Fruit fly (Drosophila melanogaster): ENCODE data around the gene in.

in gene

DNA sequence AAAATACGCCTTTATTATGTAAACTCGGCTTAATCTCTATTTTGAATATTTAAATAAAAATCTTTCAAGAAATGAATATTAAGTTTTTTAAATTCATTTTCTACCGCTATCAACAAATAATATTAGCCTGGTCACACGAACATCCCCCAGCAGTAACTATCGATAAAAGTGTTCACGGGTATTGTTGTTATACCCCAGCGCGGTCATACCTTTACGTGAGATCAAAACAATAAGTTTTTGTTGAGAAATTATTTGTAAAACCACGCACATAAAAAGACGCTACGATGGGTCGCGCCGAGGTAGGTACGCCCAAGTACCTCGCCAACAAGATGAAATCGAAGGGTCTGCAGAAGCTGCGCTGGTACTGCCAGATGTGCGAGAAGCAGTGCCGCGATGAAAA, 10.4 kb upstream of the in start, which contains the start of gene kin17:
TSS of gene kin17 (plus strand) at position 195 of the 400 bp plus-strand sequence.
- TF ChIP-seq h (optimal IDR thresholded peaks at IDR 0.05) (no peak), psq (optimal IDR thresholded peaks at IDR 0.05) (no peak), Myc (optimal IDR thresholded peaks at IDR 0.05) (no peak), Sin3A (optimal IDR thresholded peaks at IDR 0.05) (no peak), ttk (optimal IDR thresholded peaks at IDR 0.05) (no peak), insv (optimal IDR thresholded peaks at IDR 0.05) (no peak)

DNA sequence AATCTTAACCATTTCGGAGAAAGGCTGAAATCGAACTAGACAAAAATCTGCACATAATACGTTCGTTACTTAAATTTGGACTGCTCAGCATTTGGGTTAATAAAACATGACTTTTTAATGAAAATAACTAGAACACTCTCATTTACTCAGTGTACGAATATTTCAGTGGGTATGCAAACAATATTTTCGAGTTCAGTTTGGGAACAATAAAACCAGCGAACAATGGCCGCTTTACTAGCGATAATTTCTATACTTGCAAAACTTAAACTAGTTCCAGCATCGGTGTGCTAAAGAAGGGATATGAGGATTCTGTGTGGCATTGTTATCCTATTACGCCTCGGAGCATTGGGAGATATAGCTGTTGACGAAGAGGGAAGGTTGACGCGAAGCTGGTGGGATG, 8.8 kb upstream of the in start, which contains the start of gene CG5665:
TSS of gene CG5665 (plus strand) at position 301 of the 400 bp plus-strand sequence.
- TF ChIP-seq psq (optimal IDR thresholded peaks at IDR 0.05) (no peak), insv (optimal IDR thresholded peaks at IDR 0.05) (no peak), Myc (optimal IDR thresholded peaks at IDR 0.05) (no peak), ttk (optimal IDR thresholded peaks at IDR 0.05) (no peak), h (optimal IDR thresholded peaks at IDR 0.05) (no peak), Sin3A (optimal IDR thresholded peaks at IDR 0.05) (no peak)

DNA sequence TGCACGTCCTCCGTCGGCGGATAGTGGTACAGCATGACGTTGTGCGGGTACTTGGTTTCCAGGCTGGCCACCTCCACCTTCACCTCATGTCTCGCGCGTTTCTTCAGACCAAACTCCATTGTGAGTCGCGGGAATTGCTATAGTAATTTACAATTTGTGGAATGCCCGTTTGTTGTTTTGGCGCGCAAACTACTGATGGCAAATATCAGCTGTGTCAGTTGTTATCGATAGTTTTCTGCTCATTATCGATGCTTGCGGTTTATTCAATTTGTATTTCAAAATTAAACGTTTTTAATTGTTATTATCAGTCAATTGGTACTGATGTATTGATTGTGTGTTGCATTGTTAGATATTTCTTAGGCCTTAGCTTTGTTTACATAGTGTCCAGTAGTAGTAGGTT, 5.6 kb upstream of the in start, which contains the start of gene Prim2:
TSS of gene Prim2 (minus strand) at position 197 of the 400 bp plus-strand sequence.
- TF ChIP-seq h (optimal IDR thresholded peaks at IDR 0.05) (no peak), ttk (optimal IDR thresholded peaks at IDR 0.05) (no peak), insv (optimal IDR thresholded peaks at IDR 0.05) (no peak), Sin3A (optimal IDR thresholded peaks at IDR 0.05) (no peak), Myc (optimal IDR thresholded peaks at IDR 0.05) (no peak), psq (optimal IDR thresholded peaks at IDR 0.05) (no peak)

DNA sequence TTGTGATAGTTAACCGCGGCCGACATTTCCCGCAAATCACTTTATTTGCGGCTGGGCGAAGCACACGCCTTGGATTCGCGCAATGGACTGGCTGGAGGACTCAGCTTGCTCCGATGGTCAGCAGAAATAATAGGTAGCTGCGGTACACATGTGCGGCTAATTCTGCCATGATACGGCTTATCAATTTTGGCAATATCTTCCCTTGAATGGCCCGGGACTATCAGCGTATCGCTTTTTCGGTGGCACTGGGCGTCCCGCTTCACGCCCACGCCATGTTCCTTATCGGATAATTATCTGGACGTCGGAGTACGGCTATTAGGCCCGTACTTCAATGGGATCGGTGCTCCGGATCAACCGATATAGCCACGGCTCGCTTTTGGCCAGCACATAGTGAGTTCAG, 924 bp upstream of the in start:
- no peak for TF ChIP-seq ttk (optimal IDR thresholded peaks at IDR 0.05)
- no peak for TF ChIP-seq psq (optimal IDR thresholded peaks at IDR 0.05)
- TF ChIP-seq Myc (optimal IDR thresholded peaks at IDR 0.05) = no peak
- TF ChIP-seq h (optimal IDR thresholded peaks at IDR 0.05) = no peak
- no peak for TF ChIP-seq Sin3A (optimal IDR thresholded peaks at IDR 0.05)
- TF ChIP-seq insv (optimal IDR thresholded peaks at IDR 0.05) = no peak

DNA sequence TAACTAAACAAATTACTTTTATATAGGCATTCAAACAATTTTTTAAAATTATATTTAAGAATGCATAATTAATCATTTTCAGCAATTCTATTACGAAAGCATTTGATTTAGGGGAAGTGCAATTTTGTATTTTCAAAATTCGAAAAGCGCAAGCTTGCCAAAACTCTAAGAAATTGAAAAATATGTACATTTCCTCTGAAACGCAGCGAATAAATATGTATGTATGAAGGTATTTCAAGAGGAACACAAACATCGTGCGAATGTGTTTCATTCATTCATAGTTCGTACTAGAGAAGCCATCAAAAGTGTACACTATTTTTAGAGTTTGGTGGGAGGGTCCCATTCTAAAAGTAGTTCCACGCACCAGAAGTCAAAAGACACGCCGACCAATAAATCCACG, 3.0 kb downstream of the in start, which contains the start of gene CG13247:
TSS of gene CG13247 (plus strand) at position 301 of the 400 bp plus-strand sequence.
- no peak for TF ChIP-seq h (optimal IDR thresholded peaks at IDR 0.05)
- TF ChIP-seq Myc (optimal IDR thresholded peaks at IDR 0.05) = no peak

DNA sequence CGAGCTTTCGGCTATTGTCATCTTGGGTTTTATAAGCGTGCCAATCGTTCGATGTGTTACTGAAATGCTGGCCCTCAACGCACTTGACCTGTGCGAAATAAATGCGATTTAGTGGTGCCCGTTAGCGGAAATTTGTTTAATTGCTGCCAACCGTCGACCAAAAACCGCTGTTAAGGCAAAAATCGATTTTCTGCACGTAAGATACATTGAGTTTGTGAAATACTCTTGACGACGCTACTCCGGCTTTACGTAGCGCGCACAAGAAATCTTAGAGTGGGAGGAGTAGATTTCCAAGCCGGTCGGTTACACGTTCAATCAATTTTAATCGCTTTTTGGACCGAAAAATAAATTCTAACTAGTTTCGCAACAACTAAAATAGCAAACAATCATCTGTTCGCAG, 8.5 kb downstream of the in start:
- no peak for TF ChIP-seq ttk (optimal IDR thresholded peaks at IDR 0.05)
- no peak for TF ChIP-seq psq (optimal IDR thresholded peaks at IDR 0.05)
- no peak for TF ChIP-seq Myc (optimal IDR thresholded peaks at IDR 0.05)
- no peak for TF ChIP-seq insv (optimal IDR thresholded peaks at IDR 0.05)
- no peak for TF ChIP-seq h (optimal IDR thresholded peaks at IDR 0.05)
- no peak for TF ChIP-seq Sin3A (optimal IDR thresholded peaks at IDR 0.05)

DNA sequence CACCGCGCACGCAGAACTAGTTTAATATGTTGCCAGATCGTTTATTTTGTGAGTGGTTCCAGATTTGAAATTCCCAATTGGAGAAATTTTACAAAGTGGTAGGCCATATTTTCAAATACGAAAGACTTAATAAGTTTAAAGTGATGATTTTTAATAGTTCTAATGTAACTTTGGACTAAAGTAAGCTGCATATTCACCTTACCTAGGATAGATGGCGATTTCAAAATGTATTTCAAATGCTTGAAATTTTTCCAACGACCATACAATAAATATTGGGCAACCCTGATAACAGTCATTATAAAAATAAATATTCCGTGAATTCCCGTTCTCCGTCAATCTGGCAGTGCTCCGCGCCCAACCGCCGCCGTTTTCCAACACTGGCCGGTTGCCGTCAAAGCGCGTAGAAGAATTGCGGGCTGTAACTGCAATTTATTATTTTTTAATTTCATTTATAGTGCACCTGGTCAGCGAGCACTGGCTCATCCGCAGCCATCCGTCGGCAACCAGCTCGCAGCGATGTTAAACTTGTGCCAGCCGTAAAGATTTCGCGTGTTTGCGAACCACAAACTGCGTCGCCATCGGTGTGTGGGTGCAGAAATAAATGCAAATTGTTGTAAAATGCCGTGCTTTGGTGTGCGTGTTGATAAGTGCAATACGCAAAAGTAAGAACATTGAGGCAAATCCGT, 9.0 kb downstream of the in start, which contains the start of the genes Ide and RhoBTB:
TSS of gene Ide (minus strand) at position 19 of the 686 bp plus-strand sequence.
TSS of gene RhoBTB (plus strand) at position 365 of the 686 bp plus-strand sequence.
- no peak for TF ChIP-seq psq (optimal IDR thresholded peaks at IDR 0.05)
- TF ChIP-seq Myc (optimal IDR thresholded peaks at IDR 0.05) = no peak
- no peak for TF ChIP-seq h (optimal IDR thresholded peaks at IDR 0.05)
- no peak for TF ChIP-seq Sin3A (optimal IDR thresholded peaks at IDR 0.05)
- TF ChIP-seq ttk (optimal IDR thresholded peaks at IDR 0.05) = no peak
- no peak for TF ChIP-seq insv (optimal IDR thresholded peaks at IDR 0.05)

DNA sequence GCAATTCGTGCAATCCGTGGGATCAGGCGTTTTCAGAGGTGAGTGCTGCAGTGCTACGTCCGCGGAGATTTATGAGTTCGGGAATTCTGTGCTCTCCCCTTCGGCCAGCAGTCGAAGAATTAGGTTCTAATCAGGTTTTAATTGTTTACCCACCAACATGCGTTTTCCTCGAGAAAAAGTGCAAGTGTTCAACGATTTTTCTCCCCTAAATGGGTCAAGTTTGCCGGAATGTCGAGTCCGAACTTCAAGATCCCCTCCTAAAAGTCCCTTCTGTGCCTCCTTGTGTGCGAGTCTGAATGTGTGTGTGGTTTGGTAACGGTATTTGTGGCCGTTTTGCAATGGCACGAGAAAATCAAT, 9.5 kb downstream of the in start:
- TF ChIP-seq h (optimal IDR thresholded peaks at IDR 0.05) (no peak), Sin3A (optimal IDR thresholded peaks at IDR 0.05) (no peak), psq (optimal IDR thresholded peaks at IDR 0.05) (no peak), Myc (optimal IDR thresholded peaks at IDR 0.05) (no peak), ttk (optimal IDR thresholded peaks at IDR 0.05) (no peak), insv (optimal IDR thresholded peaks at IDR 0.05) (no peak)

DNA sequence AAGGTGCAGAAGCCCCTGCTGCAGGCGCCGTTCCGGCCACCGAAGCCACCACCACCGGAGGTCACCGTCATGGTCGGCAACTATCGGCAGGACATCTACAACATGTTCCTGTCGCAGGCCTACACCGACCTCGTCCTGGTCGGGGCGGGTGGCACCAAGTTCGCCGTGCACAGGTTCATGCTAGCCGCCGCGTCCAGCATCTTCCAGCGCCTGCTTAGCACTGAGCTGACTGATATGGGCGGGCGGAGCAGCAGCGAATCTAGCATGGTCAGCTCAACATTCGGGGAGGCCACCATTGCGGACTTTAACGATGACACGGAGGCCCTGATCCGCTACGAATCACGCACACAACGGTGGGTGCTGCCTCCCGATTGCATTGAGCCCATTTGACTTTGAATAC, 12.5 kb downstream of the in start:
- TF ChIP-seq Sin3A (optimal IDR thresholded peaks at IDR 0.05) = no peak
- no peak for TF ChIP-seq psq (optimal IDR thresholded peaks at IDR 0.05)

DNA sequence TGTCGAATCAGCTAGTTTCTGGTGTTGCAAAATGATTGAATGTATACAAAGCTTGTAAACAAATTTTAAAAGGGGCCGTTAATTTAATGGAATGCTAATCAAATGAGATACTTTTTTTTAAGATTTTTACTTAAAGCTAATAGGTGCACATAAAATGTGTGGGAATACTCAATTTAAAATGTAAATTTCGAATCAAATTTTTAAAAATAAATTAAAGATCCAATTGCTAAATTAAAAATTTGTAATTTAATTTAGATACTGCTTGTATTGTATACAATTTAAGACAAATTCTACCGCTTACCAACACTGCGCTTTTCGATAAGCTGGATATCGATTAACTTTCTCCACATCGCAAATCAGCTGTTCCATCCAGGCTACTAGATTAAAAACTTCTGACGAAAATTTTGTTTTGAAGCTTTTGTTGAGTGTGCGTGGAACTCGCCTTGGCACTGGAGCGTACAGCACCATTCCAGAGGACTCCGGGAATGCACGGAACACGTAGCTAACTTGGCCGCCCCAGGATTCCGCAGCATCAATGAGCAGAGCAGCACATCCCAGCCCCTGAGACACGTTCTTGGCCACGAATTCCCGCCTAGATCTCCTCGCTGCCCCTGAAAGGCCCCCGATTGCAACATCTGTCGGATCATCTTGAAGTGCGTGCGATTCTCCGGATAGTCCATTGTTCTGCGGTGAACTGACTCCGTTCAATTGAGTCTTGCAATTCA, 17.2 kb downstream of the in start, which contains the start of the genes CG5498 and fbl:
TSS of gene CG5498 (minus strand) at position 24 of the 725 bp plus-strand sequence.
TSS of gene fbl (plus strand) at position 344 of the 725 bp plus-strand sequence.
- TF ChIP-seq ttk (optimal IDR thresholded peaks at IDR 0.05) (no peak), psq (optimal IDR thresholded peaks at IDR 0.05) (no peak), h (optimal IDR thresholded peaks at IDR 0.05) (no peak), insv (optimal IDR thresholded peaks at IDR 0.05) (no peak), Sin3A (optimal IDR thresholded peaks at IDR 0.05) (no peak), Myc (optimal IDR thresholded peaks at IDR 0.05) (no peak)

DNA sequence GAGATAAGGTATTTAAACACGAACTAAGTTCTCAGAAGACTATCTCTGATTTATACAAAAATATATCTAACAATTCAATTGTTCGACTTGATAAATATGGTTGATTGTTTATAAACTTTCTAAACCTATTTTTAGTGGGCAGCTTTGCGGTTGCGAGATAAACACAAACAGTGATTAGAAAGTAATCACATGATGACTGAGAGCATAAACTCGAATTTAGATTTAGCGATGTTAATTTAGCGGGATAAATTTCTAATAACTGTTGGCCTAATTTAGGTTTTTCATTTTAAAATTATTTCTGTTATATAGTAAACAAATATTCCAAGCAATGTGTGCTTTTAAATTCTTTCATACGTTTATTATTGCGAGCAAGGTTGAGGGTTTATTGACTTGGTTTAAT, 18.0 kb downstream of the in start:
- no peak for TF ChIP-seq h (optimal IDR thresholded peaks at IDR 0.05)
- TF ChIP-seq Myc (optimal IDR thresholded peaks at IDR 0.05) = no peak
- TF ChIP-seq Sin3A (optimal IDR thresholded peaks at IDR 0.05) = no peak
- no peak for TF ChIP-seq ttk (optimal IDR thresholded peaks at IDR 0.05)
- TF ChIP-seq insv (optimal IDR thresholded peaks at IDR 0.05) = no peak
- TF ChIP-seq psq (optimal IDR thresholded peaks at IDR 0.05) = no peak

DNA sequence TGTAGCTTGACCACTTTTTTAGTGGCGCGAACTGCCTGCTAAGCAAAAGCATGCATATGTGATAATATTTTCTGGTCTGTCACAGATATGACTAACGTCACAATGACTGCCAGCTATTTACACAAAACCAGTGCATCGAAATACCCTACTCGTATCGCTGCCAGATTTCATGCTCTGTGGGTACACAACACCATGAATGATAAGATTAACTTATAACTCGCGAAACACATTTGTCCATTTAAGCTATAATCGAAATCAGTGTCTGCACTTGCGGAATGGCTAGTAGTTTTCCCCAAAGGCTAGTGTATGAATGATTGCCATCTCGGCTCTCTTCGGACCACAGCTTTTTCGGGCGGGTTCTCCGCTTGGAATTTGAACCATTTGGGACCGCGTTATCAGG, 18.4 kb downstream of the in start:
- TF ChIP-seq Sin3A (optimal IDR thresholded peaks at IDR 0.05) (no peak), h (optimal IDR thresholded peaks at IDR 0.05) (no peak), psq (optimal IDR thresholded peaks at IDR 0.05) (no peak), Myc (optimal IDR thresholded peaks at IDR 0.05) (no peak), ttk (optimal IDR thresholded peaks at IDR 0.05) (no peak), insv (optimal IDR thresholded peaks at IDR 0.05) (no peak)

Data from Kc167 (cell line).